Worm (Caenorhabditis elegans) whole organism, L1 larva: ENCODE data around the gene aly-3.
A peak's percentile ranks its signal among the peaks of the same experiment; 100 is the strongest.

Experiments
- C16A3.4 ChIP-seq: fragments of 150-350 bp; optimal IDR thresholded peaks from 2 replicates; lab custom pipeline; 2014; ENCODE audit warnings: missing biosample characterization, missing genetic modification characterization
- Y116A8C.19 ChIP-seq: sonication (generic microtip); optimal IDR thresholded peaks from 2 replicates; lab custom pipeline; 2016; ENCODE audit warnings: missing compliant biosample characterization, missing genetic modification characterization, borderline replicate concordance
- alr-1 ChIP-seq: fragments of 200-800 bp; sonication (Bioruptor generic); optimal IDR thresholded peaks from 2 replicates; lab custom pipeline; 2018; ENCODE audit warnings: borderline replicate concordance, mild to moderate bottlenecking, missing genetic modification characterization, missing compliant biosample characterization
- ceh-63 ChIP-seq: fragments of 200-800 bp; sonication (Bioruptor generic); optimal IDR thresholded peaks from 2 replicates; lab custom pipeline; 2018; ENCODE audit warnings: mild to moderate bottlenecking, missing genetic modification characterization, missing compliant biosample characterization
- ceh-82 ChIP-seq, 3 experiments: fragments of 150-350 bp in 1 of 3; sonication (generic microtip) in 2 of 3; optimal IDR thresholded peaks; 2 replicates each; lab custom pipeline; 2014 to 2017; ENCODE audit warnings: missing biosample characterization in 3 of 3, missing genetic modification characterization in 3 of 3
- ces-1 ChIP-seq: fragments of 150-350 bp; optimal IDR thresholded peaks from 2 replicates; lab custom pipeline; 2014; ENCODE audit warnings: missing biosample characterization, missing genetic modification reagents, missing genetic modification characterization
- dpl-1 ChIP-seq, 3 experiments: fragments of 150-350 bp in 2 of 3; sonication (generic microtip) in 1 of 3; optimal IDR thresholded peaks; 2 replicates each; lab custom pipeline; 2014 to 2017; ENCODE audit warnings: missing biosample characterization in 3 of 3, missing genetic modification characterization in 3 of 3, missing genetic modification reagents in 3 of 3
- efl-1 ChIP-seq, 4 experiments: fragments of 150-350 bp; optimal IDR thresholded peaks in 3 of 4; peaks in 1 of 4; 1 replicate in 1 of 4; 2 replicates in 3 of 4; lab custom pipeline; 2014; ENCODE audit warnings: missing biosample characterization in 2 of 4, missing genetic modification characterization in 2 of 4, missing genetic modification reagents in 2 of 4
- egl-27 ChIP-seq, 2 experiments: fragments of 150-350 bp in 1 of 2; sonication (generic microtip); optimal IDR thresholded peaks; 3 replicates each; lab custom pipeline; 2017 to 2018; ENCODE audit warnings: missing biosample characterization in 2 of 2, missing genetic modification characterization in 2 of 2, missing genetic modification reagents in 2 of 2
- ets-5 ChIP-seq: fragments of 200-800 bp; sonication (Bioruptor generic); IDR thresholded peaks from 2 replicates; pipeline ENCODE4 v1.3.6; 2022; ENCODE audit warnings: missing genetic modification characterization, missing compliant biosample characterization
- fos-1 ChIP-seq: fragments of 150-350 bp; optimal IDR thresholded peaks from 2 replicates; lab custom pipeline; 2014; ENCODE audit warnings: missing biosample characterization, missing genetic modification characterization
- grh-1 ChIP-seq: fragments of 200-800 bp; sonication (Bioruptor generic); IDR thresholded peaks from 2 replicates; pipeline ENCODE4 v1.3.6; 2022; ENCODE audit warnings: missing genetic modification reagents, missing genetic modification characterization, missing compliant biosample characterization
- lin-14 ChIP-seq: fragments of 200-800 bp; sonication (Bioruptor generic); optimal IDR thresholded peaks from 2 replicates; lab custom pipeline; 2018; ENCODE audit warnings: mild to moderate bottlenecking, missing genetic modification characterization, moderate library complexity, missing compliant biosample characterization
- lir-3 ChIP-seq: sonication (generic microtip); optimal IDR thresholded peaks from 2 replicates; lab custom pipeline; 2016; ENCODE audit warnings: mild to moderate bottlenecking, missing genetic modification characterization, moderate library complexity, missing compliant biosample characterization; ENCODE audit not compliant: poor library complexity
- lsy-2 ChIP-seq, 2 experiments: fragments of 150-350 bp; optimal IDR thresholded peaks; 2 replicates each; lab custom pipeline; 2014; ENCODE audit warnings: missing biosample characterization in 2 of 2, missing genetic modification characterization in 2 of 2
- mdl-1 ChIP-seq, 2 experiments: fragments of 150-350 bp; optimal IDR thresholded peaks; 2 replicates each; lab custom pipeline; 2014 to 2017; ENCODE audit warnings: missing biosample characterization in 2 of 2, missing genetic modification characterization in 2 of 2, inconsistent platforms in 1 of 2
- mep-1 ChIP-seq: fragments of 150-350 bp; optimal IDR thresholded peaks from 2 replicates; lab custom pipeline; 2014; ENCODE audit warnings: missing biosample characterization, missing genetic modification characterization
- nhr-12 ChIP-seq: sonication (generic microtip); optimal IDR thresholded peaks from 2 replicates; lab custom pipeline; 2017; ENCODE audit warnings: missing biosample characterization, missing genetic modification characterization
- nhr-47 ChIP-seq: sonication (generic microtip); optimal IDR thresholded peaks from 2 replicates; lab custom pipeline; 2016; ENCODE audit warnings: mild to moderate bottlenecking, missing genetic modification characterization, moderate library complexity, missing compliant biosample characterization
- nhr-76 ChIP-seq: sonication (generic microtip); optimal IDR thresholded peaks from 2 replicates; lab custom pipeline; 2017; ENCODE audit warnings: missing biosample characterization, missing genetic modification characterization
- nhr-85 ChIP-seq: sonication (generic microtip); peaks from one replicate; lab custom pipeline; 2016; ENCODE audit warnings: missing genetic modification characterization, inconsistent platforms, missing compliant biosample characterization
- snpc-4 ChIP-seq: fragments of 150-350 bp; optimal IDR thresholded peaks from 2 replicates; lab custom pipeline; 2014; ENCODE audit warnings: missing biosample characterization, missing genetic modification characterization
- sox-4 ChIP-seq: sonication (generic microtip); optimal IDR thresholded peaks from 2 replicates; lab custom pipeline; 2016; ENCODE audit warnings: missing genetic modification characterization, missing compliant biosample characterization
- sptf-1 ChIP-seq: fragments of 150-350 bp; optimal IDR thresholded peaks from 2 replicates; lab custom pipeline; 2014; ENCODE audit warnings: missing biosample characterization, missing genetic modification characterization
- swsn-7 ChIP-seq: sonication (generic microtip); optimal IDR thresholded peaks from 2 replicates; lab custom pipeline; 2016; ENCODE audit warnings: missing genetic modification characterization, missing compliant biosample characterization
- tbx-2 ChIP-seq: sonication (generic microtip); optimal IDR thresholded peaks from 2 replicates; lab custom pipeline; 2016; ENCODE audit warnings: missing genetic modification characterization, missing compliant biosample characterization
- tlp-1 ChIP-seq: fragments of 150-350 bp; optimal IDR thresholded peaks from 2 replicates; lab custom pipeline; 2014; ENCODE audit warnings: missing biosample characterization, missing genetic modification characterization
- unc-98 ChIP-seq: fragments of 200-800 bp; sonication (Bioruptor generic); IDR thresholded peaks from 2 replicates; pipeline ENCODE4 v1.3.6; 2022; ENCODE audit warnings: missing genetic modification characterization, missing compliant biosample characterization
- xbp-1 ChIP-seq: sonication (generic microtip); optimal IDR thresholded peaks from 2 replicates; lab custom pipeline; 2016; ENCODE audit warnings: missing genetic modification characterization, missing compliant biosample characterization
- zip-4 ChIP-seq: fragments of 200-800 bp; sonication (Bioruptor generic); optimal IDR thresholded peaks from 2 replicates; lab custom pipeline; 2018; ENCODE audit warnings: mild to moderate bottlenecking, missing genetic modification characterization, moderate library complexity, missing compliant biosample characterization
- ztf-11 ChIP-seq, 2 experiments: sonication (generic microtip); optimal IDR thresholded peaks; 2 replicates each; lab custom pipeline; 2016 to 2017; ENCODE audit warnings: missing genetic modification characterization in 2 of 2, missing biosample characterization in 1 of 2, missing compliant biosample characterization in 1 of 2

aly-3 gene

ce11 chrIV:12127838-12128237, 4.8 kb downstream of the aly-3 start:
- TF ChIP-seq mdl-1 (tag; optimal IDR thresholded peaks at IDR 0.05; lab: Kevin White, UChicago): peak in 1 of 2 experiments; percentile 26
- TF ChIP-seq ets-5 (GFP tag; lab: Robert Waterston, UW): no peak
- TF ChIP-seq lin-14 (GFP tag; lab: Kevin White, UChicago): peak; percentile 60
- TF ChIP-seq tlp-1 (tag; lab: Kevin White, UChicago): no peak
- peak; percentile 60 for TF ChIP-seq nhr-85 (tag; lab: Kevin White, UChicago)
- TF ChIP-seq sptf-1 (tag; lab: Kevin White, UChicago): no peak
- TF ChIP-seq Y116A8C.19 (tag; lab: Kevin White, UChicago): no peak
- TF ChIP-seq dpl-1 (GFP tag; optimal IDR thresholded peaks at IDR 0.05; lab: Kevin White, UChicago): no peak
- no peak for TF ChIP-seq efl-1 (optimal IDR thresholded peaks at IDR 0.05; lab: Kevin White, UChicago)
- peak in 1 of 2 experiments; percentile 76 for TF ChIP-seq efl-1 (GFP tag; optimal IDR thresholded peaks at IDR 0.05 in 1 of 2; lab: Kevin White, UChicago)
- no peak for TF ChIP-seq alr-1 (tag; lab: Kevin White, UChicago)
- TF ChIP-seq ceh-82 (tag; optimal IDR thresholded peaks at IDR 0.05; lab: Kevin White, UChicago): peak in 1 of 3 experiments; percentile 10
- TF ChIP-seq nhr-12 (tag; lab: Kevin White, UChicago): no peak
- peak in 1 of 2 experiments; percentile 48 for TF ChIP-seq lsy-2 (tag; optimal IDR thresholded peaks at IDR 0.05; lab: Kevin White, UChicago)
- TF ChIP-seq, all 84 proteins: peak for 6

- TF ChIP-seq sox-4 (tag; lab: Kevin White, UChicago) (no peak), lin-14 (GFP tag; lab: Kevin White, UChicago) (peak; percentile 23), ceh-63 (GFP tag; lab: Kevin White, UChicago) (no peak), xbp-1 (tag; lab: Kevin White, UChicago) (no peak), swsn-7 (no peak), mep-1 (tag; lab: Kevin White, UChicago) (peak; percentile 23), tbx-2 (tag; lab: Kevin White, UChicago) (no peak), lsy-2 (tag; optimal IDR thresholded peaks at IDR 0.05; lab: Kevin White, UChicago) (peak in 1 of 2 experiments; percentile 9), nhr-47 (tag; lab: Kevin White, UChicago) (peak; percentile 16), ces-1 (GFP tag; lab: Kevin White, UChicago) (no peak), nhr-85 (tag; lab: Kevin White, UChicago) (peak; percentile 14), zip-4 (GFP tag; lab: Kevin White, UChicago) (no peak), C16A3.4 (tag; lab: Kevin White, UChicago) (no peak)
Observed at ce11 chrIV:12128708-12129107, 5.6 kb downstream of the aly-3 start.

ce11 chrIV:12129204-12129603, 6.1 kb downstream of the aly-3 start, which contains the start of gene lin-24:
Gene lin-24 (plus strand): TSS chrIV:12129504.
- TF ChIP-seq unc-98 (GFP tag; lab: Robert Waterston, UW) (no peak), efl-1 (optimal IDR thresholded peaks at IDR 0.05; lab: Kevin White, UChicago) (no peak), efl-1 (GFP tag; optimal IDR thresholded peaks at IDR 0.05 in 1 of 2; lab: Kevin White, UChicago) (peak in 1 of 2 experiments; percentile 11), nhr-76 (tag; lab: Kevin White, UChicago) (no peak), egl-27 (tag; optimal IDR thresholded peaks at IDR 0.05; lab: Kevin White, UChicago) (no peak)

ce11 chrIV:12131308-12132072, 8.4 kb downstream of the aly-3 start:
- TF ChIP-seq lsy-2 (tag; optimal IDR thresholded peaks at IDR 0.05; lab: Kevin White, UChicago) (no peak), ztf-11 (tag; optimal IDR thresholded peaks at IDR 0.05; lab: Kevin White, UChicago) (no peak), lin-14 (GFP tag; lab: Kevin White, UChicago) (peak; percentile 46), snpc-4 (tag; lab: Kevin White, UChicago) (peak; percentile 59), efl-1 (optimal IDR thresholded peaks at IDR 0.05; lab: Kevin White, UChicago) (no peak), efl-1 (GFP tag; optimal IDR thresholded peaks at IDR 0.05 in 1 of 2; lab: Kevin White, UChicago) (peak in 1 of 2 experiments; percentile 55), grh-1 (no peak), nhr-85 (tag; lab: Kevin White, UChicago) (peak; percentile 9), lir-3 (tag; lab: Kevin White, UChicago) (no peak), tlp-1 (tag; lab: Kevin White, UChicago) (no peak), fos-1 (tag; lab: Kevin White, UChicago) (no peak)
